Fruit fly (Drosophila melanogaster) whole organism, larva: Measurements from ENCODE around the gene CG3625.

Experiments
- noc ChIP-seq: fragments of 200-800 bp; sonication (Bioruptor generic); optimal IDR thresholded peaks from 3 replicates; lab custom pipeline; 2019; ENCODE audit warnings: missing biosample characterization, mild to moderate bottlenecking, missing genetic modification characterization, moderate library complexity

Gene CG3625

dm6 chr2L:291657-292056, at the start of gene CG3625:
CG3625 (minus strand) TSS chr2L:291795.
- TF ChIP-seq noc (tag; lab: Kevin White, UChicago): no peak

DNA sequence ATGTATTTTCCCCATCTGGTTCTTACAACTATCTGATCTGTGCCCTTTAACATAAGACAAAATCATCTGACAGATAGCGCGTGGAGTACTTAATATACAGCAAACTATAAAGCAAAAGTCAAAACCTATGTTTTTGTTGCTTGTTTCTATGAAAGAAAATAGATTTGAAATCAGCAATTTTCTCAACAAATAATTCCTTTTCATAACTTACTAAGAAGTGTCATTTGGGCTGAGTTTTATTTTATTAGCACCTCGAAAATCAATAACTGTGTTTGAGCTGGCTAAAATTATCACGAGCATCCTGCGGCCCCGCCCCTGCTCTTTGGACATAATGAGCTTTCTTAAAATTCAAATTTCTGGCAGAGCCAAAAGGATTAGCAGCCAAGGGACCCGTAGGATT, 40.6 kb upstream of the CG3625 start, which contains the start of gene CG31921:
TSS of gene CG31921 (minus strand) at position 101 of the 400 bp plus-strand sequence.
- no peak for TF ChIP-seq noc (tag; lab: Kevin White, UChicago)

- TF ChIP-seq noc (tag; lab: Kevin White, UChicago): no peak
Observed at dm6 chr2L:329661-330060, 38.1 kb upstream of the CG3625 start, which contains the start of gene CG43755. CG43755 (minus strand) TSS chr2L:329761.

DNA sequence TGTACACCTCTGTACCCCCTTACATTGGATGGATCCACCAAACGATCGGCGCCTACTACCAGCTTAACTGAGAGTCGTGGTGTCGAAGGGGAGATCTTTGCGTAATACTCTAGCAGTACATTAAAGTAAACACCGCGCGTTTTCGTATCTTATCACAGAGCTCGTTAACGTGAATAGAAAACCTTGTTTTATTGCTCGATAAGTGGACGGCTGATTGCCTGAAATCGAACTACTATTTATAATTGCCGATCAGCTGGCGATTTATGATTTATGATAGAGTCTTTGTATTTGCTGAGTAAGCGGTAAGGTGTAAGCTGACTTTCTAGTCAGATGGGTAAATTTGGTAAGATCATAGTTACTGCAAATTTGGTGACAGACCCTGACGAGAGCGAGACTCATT, 31.3 kb upstream of the CG3625 start:
- TF ChIP-seq noc (tag; lab: Kevin White, UChicago): peak; percentile 64

- TF ChIP-seq noc (tag; lab: Kevin White, UChicago): no peak
Observed at dm6 chr2L:321793-322192, 30.2 kb upstream of the CG3625 start, which contains the start of gene CG33127. CG33127 (plus strand) TSS chr2L:322101.

dm6 chr2L:321148-321547, 29.6 kb upstream of the CG3625 start, which contains the start of gene CG11911:
CG11911 (minus strand) TSS chr2L:321248.
- TF ChIP-seq noc (tag; lab: Kevin White, UChicago): no peak

DNA sequence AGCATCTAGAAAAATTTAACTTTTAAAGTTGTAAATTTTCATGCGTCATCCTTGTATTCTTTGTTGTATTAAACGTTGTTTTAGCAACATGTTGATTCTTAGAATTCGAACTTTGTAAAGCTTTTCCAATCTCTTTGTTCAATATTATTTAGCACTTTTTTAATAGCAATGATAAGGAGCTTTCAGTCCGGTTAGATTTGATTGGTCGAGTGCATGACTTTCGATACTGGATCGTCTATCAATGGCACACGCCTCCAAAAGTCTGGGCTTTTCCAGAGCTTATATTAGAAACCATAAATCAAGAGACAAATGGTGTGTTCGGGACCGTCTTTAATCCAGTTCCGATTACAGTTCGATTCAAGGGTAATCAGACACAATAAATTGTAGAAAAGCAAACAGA, 28.1 kb upstream of the CG3625 start:
- no peak for TF ChIP-seq noc (tag; lab: Kevin White, UChicago)

- no peak for TF ChIP-seq noc (tag; lab: Kevin White, UChicago)
Observed at dm6 chr2L:319159-319558, 27.6 kb upstream of the CG3625 start, which contains the start of gene CG11912. CG11912 (minus strand) TSS chr2L:319259.

- no peak for TF ChIP-seq noc (tag; lab: Kevin White, UChicago)
Observed at dm6 chr2L:309812-310431, 18.3 kb upstream of the CG3625 start.

DNA sequence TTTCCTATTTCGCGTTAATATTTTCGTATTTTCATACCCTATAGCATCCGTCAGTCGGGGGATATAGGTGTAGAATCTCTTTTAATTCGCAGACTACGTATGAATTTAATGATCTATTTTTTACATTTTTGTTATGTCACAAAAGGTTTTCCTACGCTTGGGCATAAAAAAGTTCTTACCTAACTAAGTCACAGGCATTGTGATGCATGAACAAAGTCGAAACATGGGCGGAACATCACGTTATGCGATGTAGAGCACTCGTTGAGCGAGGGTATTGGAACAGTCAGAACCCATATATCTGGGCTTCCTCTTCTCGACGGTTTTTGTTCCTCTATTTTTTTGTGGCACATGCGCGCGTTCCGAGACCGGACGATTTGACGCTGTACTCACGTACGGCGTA, 17.6 kb upstream of the CG3625 start:
- TF ChIP-seq noc (tag; lab: Kevin White, UChicago): peak; percentile 10

- TF ChIP-seq noc (tag; lab: Kevin White, UChicago): no peak
Observed at dm6 chr2L:308194-308706, 16.7 kb upstream of the CG3625 start.

dm6 chr2L:307129-307528, 15.5 kb upstream of the CG3625 start:
- TF ChIP-seq noc (tag; lab: Kevin White, UChicago): no peak

DNA sequence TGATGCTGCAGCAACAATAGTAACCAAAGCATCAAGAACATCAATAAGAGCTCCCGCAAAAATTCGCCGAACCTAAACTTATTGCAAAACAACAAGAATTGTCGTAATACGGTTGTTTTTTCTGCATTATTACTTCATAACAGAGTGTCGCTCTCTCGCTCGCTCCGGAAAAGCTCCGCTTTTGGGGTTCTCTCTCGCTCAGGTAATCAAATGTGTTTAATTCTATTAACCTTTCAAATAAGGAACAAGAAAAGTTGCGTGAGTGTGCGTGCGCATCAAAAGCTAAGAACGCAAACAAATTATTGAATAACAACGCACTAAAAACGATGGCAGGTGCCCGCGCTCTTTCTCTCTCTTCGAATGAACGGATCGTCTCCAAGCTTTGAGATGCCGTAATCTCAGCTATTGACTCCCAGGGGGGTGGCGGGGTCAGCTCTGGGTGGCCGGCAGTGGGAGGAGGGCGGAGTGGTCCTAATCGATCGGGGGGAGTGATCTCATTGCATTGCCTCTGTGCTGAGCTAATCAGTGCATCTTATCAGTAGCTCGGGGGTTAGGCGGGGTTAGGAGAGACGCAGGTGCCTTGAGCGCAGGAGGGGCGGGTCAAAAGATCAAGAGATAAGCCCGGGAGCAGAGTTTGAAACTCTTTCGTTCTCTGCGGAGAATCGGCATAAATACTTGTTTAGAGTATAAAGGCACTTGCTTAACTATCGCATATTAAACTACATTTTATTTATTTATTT, 14.8 kb upstream of the CG3625 start:
- TF ChIP-seq noc (tag; lab: Kevin White, UChicago): no peak

DNA sequence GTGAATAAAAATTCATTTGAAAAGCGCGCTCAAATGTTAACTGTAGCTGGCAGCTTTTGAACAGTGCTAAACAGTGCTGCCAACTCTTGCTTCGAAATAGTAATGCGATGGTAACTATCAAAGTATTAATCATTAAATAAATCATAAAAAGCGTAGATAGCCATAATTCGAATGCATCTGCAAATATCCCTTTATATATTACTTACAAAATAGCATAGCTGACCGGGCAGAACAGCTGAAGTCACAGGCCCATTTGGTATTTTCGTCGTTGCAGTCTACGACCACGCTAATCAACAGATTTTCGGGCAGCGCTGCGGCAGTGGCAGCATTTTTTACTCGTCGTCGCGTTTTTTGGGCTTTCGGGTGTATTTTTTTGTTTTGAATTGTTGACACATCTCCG, 14.1 kb upstream of the CG3625 start, which contains the start of gene Plc21C:
TSS of gene Plc21C (plus strand) at position 290 of the 400 bp plus-strand sequence.
- peak; percentile 24 for TF ChIP-seq noc (tag; lab: Kevin White, UChicago)

DNA sequence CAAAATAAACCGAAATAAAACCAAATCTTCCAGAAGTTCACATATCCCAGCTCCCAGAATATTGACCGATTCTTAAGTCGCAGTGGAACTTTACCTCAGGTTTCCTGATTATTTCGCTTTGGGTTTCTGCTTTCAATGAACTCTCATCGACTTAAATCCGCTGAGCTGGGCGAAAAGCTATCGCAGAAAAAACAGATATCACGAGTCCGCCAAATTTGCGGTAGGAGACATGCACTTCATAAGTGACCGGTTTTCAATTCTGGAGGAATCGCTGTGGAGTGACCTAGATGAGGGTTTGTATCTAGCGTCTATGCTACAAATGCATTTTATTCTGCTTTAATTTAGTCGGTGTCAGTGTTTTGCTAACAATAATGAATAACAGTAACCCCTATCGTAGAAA, 13.6 kb upstream of the CG3625 start:
- TF ChIP-seq noc (tag; lab: Kevin White, UChicago): no peak

DNA sequence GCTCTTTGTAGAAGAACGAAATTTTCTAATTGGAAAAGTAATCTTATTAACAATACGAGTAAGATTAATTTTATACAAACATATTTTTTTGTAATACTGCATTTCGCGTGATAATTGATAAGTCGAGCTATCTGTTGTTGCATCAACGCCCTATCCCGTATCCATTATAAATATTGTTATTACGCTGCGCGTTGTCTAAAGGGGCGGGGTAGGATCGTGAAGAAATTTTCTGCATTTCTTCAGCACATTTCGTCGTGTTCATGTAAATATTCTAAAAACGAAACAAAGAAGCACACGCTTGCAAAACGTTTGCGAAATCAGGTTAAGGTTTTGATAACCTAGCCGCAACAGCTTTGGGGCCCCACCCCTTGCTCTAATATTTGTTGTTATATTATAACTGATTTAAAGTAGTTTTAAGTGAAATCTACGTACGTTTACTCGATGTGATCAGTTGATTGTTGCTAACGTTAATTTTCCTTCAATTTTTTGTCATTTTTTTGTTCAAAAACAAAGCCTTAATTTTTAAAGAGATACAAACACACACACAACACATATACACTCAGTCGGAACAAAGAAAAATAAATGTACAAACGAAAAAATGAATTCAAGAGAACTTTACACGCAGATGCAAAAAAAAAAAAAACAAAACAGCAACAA, 11.8 kb upstream of the CG3625 start:
- TF ChIP-seq noc (tag; lab: Kevin White, UChicago): no peak
